Worm (Caenorhabditis elegans) whole organism, L4 larva: ENCODE data around the gene pdhk-2.

Experiments
- D1046.2 ChIP-seq: fragments of 200-800 bp; sonication (Bioruptor generic); IDR thresholded peaks from 2 replicates; pipeline ENCODE4 v1.3.6; 2022; ENCODE audit warnings: missing genetic modification characterization, missing compliant biosample characterization
- ceh-62 ChIP-seq: sonication (generic microtip); optimal IDR thresholded peaks from 2 replicates; lab custom pipeline; 2017; ENCODE audit warnings: missing biosample characterization, missing genetic modification characterization
- daf-8 ChIP-seq: fragments of 200-800 bp; sonication (Bioruptor generic); IDR thresholded peaks from 2 replicates; pipeline ENCODE4 v1.3.6; 2022; ENCODE audit warnings: missing genetic modification characterization, missing compliant biosample characterization
- hif-1 ChIP-seq, 2 experiments: sonication (generic microtip); optimal IDR thresholded peaks; 2 replicates each; lab custom pipeline; 2016 to 2017; ENCODE audit warnings: missing compliant biosample characterization in 2 of 2, missing genetic modification characterization in 2 of 2, missing genetic modification reagents in 2 of 2, missing genotype in 2 of 2, mild to moderate bottlenecking in 1 of 2
- mdl-1 ChIP-seq, 2 experiments: fragments of 150-350 bp in 1 of 2; sonication (generic microtip) in 1 of 2; optimal IDR thresholded peaks; 2 replicates each; lab custom pipeline; 2014 to 2017; ENCODE audit warnings: missing biosample characterization in 2 of 2, missing genetic modification characterization in 2 of 2
- nhr-11 ChIP-seq: fragments of 150-350 bp; optimal IDR thresholded peaks from 2 replicates; lab custom pipeline; 2014; ENCODE audit warnings: missing biosample characterization, missing genetic modification characterization
- nhr-111 ChIP-seq: fragments of 200-800 bp; sonication (Bioruptor generic); optimal IDR thresholded peaks from 2 replicates; lab custom pipeline; 2018; ENCODE audit warnings: mild to moderate bottlenecking, missing genetic modification characterization, missing compliant biosample characterization
- set-16 ChIP-seq: fragments of 200-800 bp; sonication (Bioruptor generic); IDR thresholded peaks from 2 replicates; pipeline ENCODE4 v1.3.6; 2022; ENCODE audit warnings: missing genetic modification reagents, missing genetic modification characterization, missing compliant biosample characterization
- unc-130 ChIP-seq: sonication (generic microtip); optimal IDR thresholded peaks from 2 replicates; lab custom pipeline; 2016; ENCODE audit warnings: missing genetic modification reagents, missing genetic modification characterization, missing compliant biosample characterization
- zip-2 ChIP-seq: fragments of 150-350 bp; optimal IDR thresholded peaks from 2 replicates; lab custom pipeline; 2014; ENCODE audit warnings: missing biosample characterization, missing genetic modification characterization
- ztf-11 ChIP-seq: fragments of 150-350 bp; optimal IDR thresholded peaks from 2 replicates; lab custom pipeline; 2014; ENCODE audit warnings: missing biosample characterization, missing genetic modification characterization
- ztf-7 ChIP-seq: fragments of 150-350 bp; optimal IDR thresholded peaks from 2 replicates; lab custom pipeline; 2014; ENCODE audit warnings: missing biosample characterization, missing genetic modification characterization

DNA sequence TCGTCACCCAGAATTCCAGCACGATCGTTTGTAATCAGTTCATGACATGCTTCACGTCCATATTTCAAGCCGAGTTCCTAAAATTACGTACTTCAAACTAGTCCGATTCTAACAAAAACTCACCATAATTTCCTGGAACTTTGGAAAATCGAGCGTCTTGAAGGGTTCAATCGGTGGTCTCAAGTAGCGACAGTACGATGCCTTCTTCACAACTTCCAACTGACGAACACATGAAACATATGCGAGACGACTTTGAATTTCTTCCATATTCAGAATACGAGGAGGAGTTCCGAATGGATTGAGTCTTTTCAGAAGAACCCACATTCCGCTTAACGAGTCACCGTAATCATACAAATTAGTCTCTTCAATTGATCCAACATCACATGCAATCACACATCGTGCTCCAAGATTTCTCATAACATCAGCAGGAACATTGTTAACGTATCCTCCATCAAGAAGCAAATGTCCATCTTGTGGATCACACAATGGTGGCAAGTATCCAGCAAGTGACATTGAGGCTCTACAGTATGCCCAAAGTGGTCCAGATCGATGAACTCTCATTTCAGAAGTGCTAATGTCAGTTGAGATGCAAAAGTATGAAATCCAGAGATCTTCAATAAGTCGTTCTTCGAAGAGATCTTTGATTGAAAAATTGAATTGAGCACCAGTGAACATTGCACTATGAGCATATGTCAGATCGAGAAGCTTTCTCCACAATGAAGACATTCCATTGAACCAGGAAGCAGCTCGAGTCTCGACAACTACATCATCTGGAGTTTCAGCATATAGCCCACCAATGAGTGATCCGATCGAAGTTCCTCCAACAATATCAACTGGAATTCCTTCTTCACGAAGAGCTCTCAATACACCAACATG, 15.0 kb downstream of the pdhk-2 start:
- TF ChIP-seq unc-130 (GFP tag; lab: Kevin White, UChicago) (no peak), nhr-111 (no peak), ztf-7 (tag; lab: Kevin White, UChicago) (no peak), ceh-62 (tag; lab: Kevin White, UChicago) (no peak), hif-1 (tag; optimal IDR thresholded peaks at IDR 0.05; lab: Kevin White, UChicago) (no peak), set-16 (no peak), mdl-1 (tag; optimal IDR thresholded peaks at IDR 0.05; lab: Kevin White, UChicago) (no peak), daf-8 (GFP tag; lab: Robert Waterston, UW) (no peak), zip-2 (tag; lab: Kevin White, UChicago) (no peak), D1046.2 (GFP tag; lab: Robert Waterston, UW) (no peak), ztf-11 (tag; lab: Kevin White, UChicago) (no peak), nhr-11 (no peak)
